Fruit fly (Drosophila melanogaster) whole organism, wandering third instar larva: Measurements from ENCODE around the gene CG17121.

Experiments used
- CG32264 ChIP-seq: fragments of 200-800 bp; sonication (Bioruptor generic); optimal IDR thresholded peaks from 2 replicates; lab custom pipeline; 2016; ENCODE audit warnings: missing biosample characterization, missing genetic modification characterization
- CG9705 ChIP-seq: fragments of 200-800 bp; sonication (Bioruptor generic); optimal IDR thresholded peaks from 2 replicates; lab custom pipeline; 2018; ENCODE audit warnings: missing biosample characterization, mild to moderate bottlenecking, missing genetic modification characterization
- CrebA ChIP-seq: fragments of 200-800 bp; sonication (Bioruptor generic); optimal IDR thresholded peaks from 2 replicates; lab custom pipeline; 2016; ENCODE audit warnings: missing biosample characterization, mild to moderate bottlenecking, missing genetic modification characterization, borderline replicate concordance
- Dfd ChIP-seq: fragments of >200 bp; optimal IDR thresholded peaks from 2 replicates; lab custom pipeline; 2017; ENCODE audit warnings: missing biosample characterization, missing genetic modification characterization
- GATAd ChIP-seq: sonication (Bioruptor generic); optimal IDR thresholded peaks from 2 replicates; lab custom pipeline; 2016; ENCODE audit warnings: missing biosample characterization, missing genetic modification characterization
- Hnf4 ChIP-seq: fragments of 200-800 bp; sonication (Bioruptor generic); optimal IDR thresholded peaks from 2 replicates; lab custom pipeline; 2016; ENCODE audit warnings: missing biosample characterization, mild to moderate bottlenecking, missing genetic modification characterization
- Hr78 ChIP-seq: fragments of >200 bp; optimal IDR thresholded peaks from 2 replicates; lab custom pipeline; 2017; ENCODE audit warnings: missing biosample characterization, missing genetic modification characterization
- Hr83 ChIP-seq: fragments of 200-300 bp; sonication (Bioruptor generic); optimal IDR thresholded peaks from 2 replicates; lab custom pipeline; 2016; ENCODE audit warnings: missing biosample characterization, mild to moderate bottlenecking, missing genetic modification characterization, moderate library complexity; ENCODE audit not compliant: poor library complexity, severe bottlenecking
- Jra ChIP-seq: sonication (Bioruptor generic); optimal IDR thresholded peaks from 2 replicates; lab custom pipeline; 2016; ENCODE audit warnings: missing biosample characterization, missing genetic modification characterization
- Mio ChIP-seq: sonication (Bioruptor generic); optimal IDR thresholded peaks from 2 replicates; lab custom pipeline; 2016; ENCODE audit warnings: missing biosample characterization, missing genetic modification characterization
- Myc ChIP-seq: fragments of >200 bp; optimal IDR thresholded peaks from 2 replicates; lab custom pipeline; 2017
- N ChIP-seq: fragments of >200 bp; optimal IDR thresholded peaks from 2 replicates; lab custom pipeline; 2018; ENCODE audit warnings: missing biosample characterization, missing external identifiers, missing genetic modification characterization
- Sp1 ChIP-seq: fragments of 200-800 bp; sonication (Bioruptor generic); optimal IDR thresholded peaks from 3 replicates; lab custom pipeline; 2019; ENCODE audit warnings: missing biosample characterization, mild to moderate bottlenecking, missing genetic modification characterization, moderate library complexity
- Vsx2 ChIP-seq: fragments of 200-300, 225-300 bp; sonication (Bioruptor generic); optimal IDR thresholded peaks from 2 replicates; lab custom pipeline; 2018; ENCODE audit warnings: missing biosample characterization, missing genetic modification characterization; ENCODE audit not compliant: partially characterized antibody
- brk ChIP-seq: fragments of 200-800 bp; sonication (Bioruptor generic); optimal IDR thresholded peaks from 2 replicates; lab custom pipeline; 2016; ENCODE audit warnings: missing biosample characterization, mild to moderate bottlenecking, missing genetic modification characterization
- dl ChIP-seq, 2 experiments: fragments of 175-275, 200-275 bp in 1 of 2; fragments of 200-275 bp in 1 of 2; sonication (Bioruptor generic); optimal IDR thresholded peaks; lab custom pipeline; 2018; ENCODE audit warnings: mild to moderate bottlenecking in 2 of 2, missing biosample characterization in 2 of 2, missing genetic modification characterization in 2 of 2, moderate library complexity in 2 of 2; ENCODE audit not compliant: partially characterized antibody in 2 of 2, insufficient read depth in 1 of 2
- ey ChIP-seq: fragments of 200-800 bp; sonication (Bioruptor generic); optimal IDR thresholded peaks from 2 replicates; lab custom pipeline; 2016; ENCODE audit warnings: missing biosample characterization, missing genetic modification characterization
- foxo ChIP-seq, 2 experiments: fragments of 200-800 bp; sonication (Bioruptor generic); optimal IDR thresholded peaks; 2 replicates in 1 of 2; 3 replicates in 1 of 2; lab custom pipeline; 2016 to 2017; ENCODE audit warnings: missing biosample characterization in 2 of 2, missing genetic modification characterization in 2 of 2
- h ChIP-seq: fragments of 200-800 bp; sonication (Bioruptor generic); optimal IDR thresholded peaks from 3 replicates; lab custom pipeline; 2016; ENCODE audit warnings: missing biosample characterization, mild to moderate bottlenecking, missing genetic modification characterization
- jim ChIP-seq: fragments of 175-275, 200-325 bp; sonication (Bioruptor generic); optimal IDR thresholded peaks from 2 replicates; lab custom pipeline; 2016; ENCODE audit warnings: missing biosample characterization, mild to moderate bottlenecking, missing genetic modification characterization
- pan ChIP-seq: fragments of >200 bp; optimal IDR thresholded peaks from 2 replicates; lab custom pipeline; 2017
- psq ChIP-seq: fragments of 200-800 bp; sonication (Bioruptor generic); optimal IDR thresholded peaks from 3 replicates; lab custom pipeline; 2017; ENCODE audit warnings: missing biosample characterization, mild to moderate bottlenecking, missing genetic modification characterization, moderate library complexity
- sage ChIP-seq: fragments of 200-800 bp; sonication (Bioruptor generic); optimal IDR thresholded peaks from 2 replicates; lab custom pipeline; 2016; ENCODE audit warnings: missing biosample characterization, mild to moderate bottlenecking, missing genetic modification characterization
- sv ChIP-seq: fragments of 200-800 bp; sonication (Bioruptor generic); optimal IDR thresholded peaks from 3 replicates; lab custom pipeline; 2016; ENCODE audit warnings: missing biosample characterization, missing genetic modification characterization
- usp ChIP-seq: fragments of >200 bp; optimal IDR thresholded peaks from 2 replicates; lab custom pipeline; 2017; ENCODE audit warnings: missing biosample characterization, missing genetic modification characterization
- woc ChIP-seq: sonication (Bioruptor generic); optimal IDR thresholded peaks from 2 replicates; lab custom pipeline; 2016; ENCODE audit warnings: missing biosample characterization, mild to moderate bottlenecking, missing genetic modification characterization

CG17121 gene

dm6 chr3R:23004161-23004560, 43.9 kb downstream of the CG17121 start:
- peak; percentile 54 for TF ChIP-seq N (GFP tag; lab: Kevin White, UChicago)
- TF ChIP-seq jim = no peak
- TF ChIP-seq Myc (lab: Kevin White, UChicago) = peak; percentile 18

- no peak for TF ChIP-seq Jra (GFP tag; lab: Kevin White, UChicago)
- TF ChIP-seq jim = no peak
- no peak for TF ChIP-seq pan (lab: Kevin White, UChicago)
- no peak for TF ChIP-seq CG32264 (GFP tag; lab: Kevin White, UChicago)
- TF ChIP-seq psq (GFP tag; lab: Kevin White, UChicago) = no peak
- TF ChIP-seq dl (GFP tag; optimal IDR thresholded peaks at IDR 0.05; lab: Kevin White, UChicago; ENCODE audit: insufficient read depth in 1 of 2, partially characterized antibody in 2 of 2) = no peak
- TF ChIP-seq Sp1 (GFP tag; lab: Kevin White, UChicago) = no peak
- TF ChIP-seq woc = no peak
- TF ChIP-seq Hr83 (GFP tag; lab: Kevin White, UChicago) = no peak
- no peak for TF ChIP-seq brk
- TF ChIP-seq ey (GFP tag; lab: Kevin White, UChicago) = no peak
- TF ChIP-seq GATAd (GFP tag; lab: Kevin White, UChicago) = no peak
- no peak for TF ChIP-seq Hnf4 (GFP tag; lab: Kevin White, UChicago)
- no peak for TF ChIP-seq CG9705
- TF ChIP-seq Mio = no peak
- no peak for TF ChIP-seq foxo (GFP tag; optimal IDR thresholded peaks at IDR 0.05; lab: Kevin White, UChicago)
Measured at dm6 chr3R:22998623-22999179, 49.3 kb downstream of the CG17121 start.

dm6 chr3R:22997912-22998622, 49.9 kb downstream of the CG17121 start, which contains the start of gene Nha2:
Gene Nha2, minus strand, starts transcription at chr3R:22998528.
- TF ChIP-seq Vsx2 (GFP tag; lab: Kevin White, UChicago) (no peak), Hr78 (GFP tag; lab: Kevin White, UChicago) (no peak), usp (GFP tag; lab: Kevin White, UChicago) (no peak), sv (GFP tag; lab: Kevin White, UChicago) (no peak), h (GFP tag; lab: Kevin White, UChicago) (no peak), woc (no peak), N (GFP tag; lab: Kevin White, UChicago) (no peak), Sp1 (GFP tag; lab: Kevin White, UChicago) (no peak), CG32264 (GFP tag; lab: Kevin White, UChicago) (no peak), sage (GFP tag; lab: Kevin White, UChicago) (no peak), Dfd (no peak), jim (no peak), CrebA (no peak)
